Fruit fly (Drosophila melanogaster): ENCODE results near the gene inaF-D.

Gene inaF-D

DNA sequence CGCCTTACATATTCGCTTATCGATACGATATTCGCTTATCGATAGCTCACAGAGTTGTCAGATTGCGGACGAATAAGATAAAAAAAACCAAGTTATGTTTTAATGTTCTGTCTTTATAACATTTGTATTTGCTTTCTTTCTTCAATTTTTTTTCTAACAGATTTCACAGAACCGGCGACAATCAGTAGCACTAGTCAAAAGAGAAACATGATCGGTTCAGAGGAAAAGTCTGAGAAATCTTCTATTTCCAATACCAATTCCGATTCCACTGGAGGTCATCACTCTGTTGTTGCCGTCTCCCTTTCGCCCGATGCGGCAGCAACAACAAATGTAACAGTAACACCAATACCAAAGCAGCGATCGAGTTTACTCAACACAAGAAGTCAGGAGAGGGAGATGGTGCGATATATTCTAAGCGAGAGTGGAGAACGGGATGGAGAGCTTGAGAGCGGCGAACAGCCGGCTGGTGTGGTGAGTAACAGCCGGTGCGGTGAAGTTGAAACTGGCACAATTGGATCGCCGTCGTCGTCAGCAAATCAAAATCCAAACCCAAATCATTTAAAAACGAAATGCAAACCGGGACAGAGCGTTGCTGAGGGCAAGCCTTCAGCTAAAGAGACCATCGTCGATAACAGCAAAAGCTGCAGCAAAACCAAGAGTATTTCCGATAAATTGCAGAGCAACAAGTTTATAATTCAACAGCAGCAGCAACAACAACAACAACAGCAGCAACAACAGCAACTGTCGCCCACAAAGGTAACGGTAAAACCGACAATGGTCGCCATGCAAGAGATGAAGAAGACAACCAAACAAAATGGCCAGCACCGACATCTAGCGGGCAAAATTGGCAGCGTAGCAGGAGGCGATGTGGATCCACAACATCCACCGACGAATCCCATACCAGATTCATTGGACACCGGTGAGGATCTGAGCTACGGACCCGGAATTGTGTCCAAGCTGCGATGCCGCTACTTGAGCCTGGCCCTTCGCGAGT lies 47.0 kb downstream of the inaF-D start (continued):
- TF ChIP-seq pita (GFP tag; optimal IDR thresholded peaks at IDR 0.05) (no peak), CG9215 (GFP tag; IDR thresholded peaks at IDR 0.05) (peak; percentile 64), her (GFP tag; optimal IDR thresholded peaks at IDR 0.05) (peak; percentile 55), CG7928 (GFP tag; optimal IDR thresholded peaks at IDR 0.05) (peak; percentile 32), D (optimal IDR thresholded peaks at IDR 0.05) (no peak), D (GFP tag; optimal IDR thresholded peaks at IDR 0.05) (no peak), CG15696 (tag; optimal IDR thresholded peaks at IDR 0.05) (peak; percentile 56), wek (GFP tag; optimal IDR thresholded peaks at IDR 0.05) (peak; percentile 24), CG7786 (GFP tag; optimal IDR thresholded peaks at IDR 0.05) (peak; percentile 69), CTCF (GFP tag; optimal IDR thresholded peaks at IDR 0.05) (peak; percentile 87), wor (GFP tag; IDR thresholded peaks at IDR 0.05) (no peak), rib (GFP tag; IDR thresholded peaks at IDR 0.05) (no peak), CG11504 (tag; optimal IDR thresholded peaks at IDR 0.05) (peak; percentile 64), lbe (GFP tag; optimal IDR thresholded peaks at IDR 0.05) (peak; percentile 70), ci (GFP tag; IDR thresholded peaks at IDR 0.05) (peak; percentile 72; the same call in 1 of the 3 replicates), stc (GFP tag; IDR thresholded peaks at IDR 0.05) (0 out of 2 replicates have a peak, but pooled peaks have one; percentile 6), Gsc (GFP tag; IDR thresholded peaks at IDR 0.05) (no peak), scrt (GFP tag; optimal IDR thresholded peaks at IDR 0.05) (peak; percentile 6), CG34376 (GFP tag; optimal IDR thresholded peaks at IDR 0.05) (peak; percentile 87), shn (GFP tag; optimal IDR thresholded peaks at IDR 0.05) (peak; percentile 79), CG12769 (tag; optimal IDR thresholded peaks at IDR 0.05) (peak; percentile 61), Rfx (GFP tag; IDR thresholded peaks at IDR 0.05) (peak; percentile 78), CG9817 (tag; optimal IDR thresholded peaks at IDR 0.05) (peak; percentile 78), CG8359 (GFP tag; optimal IDR thresholded peaks at IDR 0.05; ENCODE audit: borderline replicate concordance) (no peak), Dek (tag; optimal IDR thresholded peaks at IDR 0.05) (peak; percentile 51), YL-1 (GFP tag; optimal IDR thresholded peaks at IDR 0.05) (peak; percentile 27), exex (tag; optimal IDR thresholded peaks at IDR 0.05) (peak; percentile 46), cg (GFP tag; optimal IDR thresholded peaks at IDR 0.05) (peak; percentile 94), CG12219 (GFP tag; optimal IDR thresholded peaks at IDR 0.05) (no peak), Oli (tag; optimal IDR thresholded peaks at IDR 0.05) (peak; percentile 48), CG12155 (GFP tag; optimal IDR thresholded peaks at IDR 0.05) (peak; percentile 61), pho (GFP tag; optimal IDR thresholded peaks at IDR 0.05) (peak; percentile 71), CG14014 (GFP tag; IDR thresholded peaks at IDR 0.05) (peak; percentile 29), Atf3 (GFP tag; optimal IDR thresholded peaks at IDR 0.05) (peak; percentile 23), jumu (GFP tag; optimal IDR thresholded peaks at IDR 0.05) (peak; percentile 63), Ets65A (GFP tag) (peak; percentile 93), unpg (GFP tag; optimal IDR thresholded peaks at IDR 0.05) (peak; percentile 48), CG1603 (tag; optimal IDR thresholded peaks at IDR 0.05) (peak; percentile 53), CG32532 (GFP tag; IDR thresholded peaks at IDR 0.05) (peak; percentile 18; the same call in 1 of the 2 replicates), psq (GFP tag; optimal IDR thresholded peaks at IDR 0.05) (peak; percentile 16), dpn (GFP tag; optimal IDR thresholded peaks at IDR 0.05) (peak; percentile 69 to 75), fu2 (GFP tag; optimal IDR thresholded peaks at IDR 0.05) (peak; percentile 75), Dfd (GFP tag; optimal IDR thresholded peaks at IDR 0.05) (no peak), NC2α (GFP tag; optimal IDR thresholded peaks at IDR 0.05) (peak; percentile 20), wdn (GFP tag; IDR thresholded peaks at IDR 0.05) (peak; percentile 64; the same call in 1 of the 2 replicates), Abd-B (GFP tag; optimal IDR thresholded peaks at IDR 0.05) (peak; percentile 35), CG15269 (tag; optimal IDR thresholded peaks at IDR 0.05) (peak; percentile 69), Hmx (GFP tag; optimal IDR thresholded peaks at IDR 0.05) (peak; percentile 32), CG17328 (GFP tag; IDR thresholded peaks at IDR 0.05) (no peak)

All from whole organism, embryonic.